Fruit fly (Drosophila melanogaster): ENCODE data around the gene CG10979.

DNA sequence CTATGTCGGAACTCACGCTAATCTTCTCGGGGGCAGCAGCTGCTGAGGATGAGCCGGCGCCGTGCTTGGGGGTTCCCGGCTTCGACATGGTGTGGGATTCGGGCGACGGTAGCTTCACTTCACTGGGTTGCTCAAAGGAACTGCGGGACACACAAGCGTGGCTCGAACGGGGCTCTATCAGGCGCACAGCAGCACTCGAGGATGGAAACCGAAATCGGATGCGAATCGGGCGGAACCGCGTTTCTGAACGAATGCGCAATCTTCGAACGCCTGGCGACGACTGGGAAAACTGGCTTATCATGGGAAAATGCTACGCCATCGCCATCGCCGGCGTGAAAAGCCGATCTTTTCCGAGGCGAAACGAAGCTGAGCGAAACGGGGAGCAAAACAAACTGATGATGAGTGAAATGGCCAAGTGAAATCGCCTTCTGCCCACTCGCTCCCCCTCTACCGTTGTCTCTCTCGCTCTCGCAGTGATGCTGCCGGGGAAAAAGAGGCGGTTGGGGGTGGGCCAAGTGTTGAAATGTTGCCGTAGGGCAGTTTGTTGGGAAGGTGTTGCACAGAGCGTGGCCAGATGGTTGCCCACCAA, 22.8 kb upstream of the CG10979 start:
- TF ChIP-seq pan (optimal IDR thresholded peaks at IDR 0.05), result no peak
- no peak for TF ChIP-seq psq (optimal IDR thresholded peaks at IDR 0.05)
- no peak for TF ChIP-seq EcR (GFP tag; optimal IDR thresholded peaks at IDR 0.05)
- TF ChIP-seq usp (GFP tag; optimal IDR thresholded peaks at IDR 0.05), result no peak
- no peak for TF ChIP-seq CG8478 (optimal IDR thresholded peaks at IDR 0.05)
